Worm (Caenorhabditis elegans): ENCODE results near the gene H20E11.2.

Gene H20E11.2

DNA sequence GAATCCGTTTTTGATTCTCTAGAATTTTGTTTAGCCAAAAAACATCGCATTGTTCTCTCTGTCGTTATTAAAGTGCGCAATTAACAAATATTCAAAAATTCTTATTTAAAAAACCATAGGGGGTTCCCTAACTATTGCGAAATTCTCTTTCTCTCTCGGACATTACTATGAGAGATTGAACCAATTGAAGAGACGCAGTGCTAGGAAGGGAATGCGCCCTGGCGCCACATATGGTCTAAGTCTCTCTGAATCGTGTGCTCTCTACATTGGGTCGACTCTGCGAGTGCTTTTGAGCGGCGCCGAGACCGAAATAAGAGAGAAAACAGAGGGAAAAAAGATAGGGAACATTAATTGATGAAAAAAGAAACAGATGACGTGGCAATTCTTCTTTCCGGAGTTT, 41.7 kb upstream of the H20E11.2 start (continued):
- TF ChIP-seq fkh-4 (tag; optimal IDR thresholded peaks at IDR 0.05; ENCODE audit: borderline replicate concordance) (peak; percentile 57), nhr-19 (GFP tag; conservative IDR thresholded peaks at IDR 0.05) (peak; percentile 71), aha-1 (tag; optimal IDR thresholded peaks at IDR 0.05) (no peak), sup-37 (GFP tag; optimal IDR thresholded peaks at IDR 0.05) (peak; percentile 27), mab-9 (GFP tag; IDR thresholded peaks at IDR 0.05) (no peak), C16A3.4 (tag; optimal IDR thresholded peaks at IDR 0.05) (no peak), nhr-47 (tag; optimal IDR thresholded peaks at IDR 0.05) (peak; percentile 72), Y116A8C.19 (tag; optimal IDR thresholded peaks at IDR 0.05; ENCODE audit: borderline replicate concordance) (no peak), lin-14 (GFP tag; optimal IDR thresholded peaks at IDR 0.05) (peak; percentile 96)

DNA sequence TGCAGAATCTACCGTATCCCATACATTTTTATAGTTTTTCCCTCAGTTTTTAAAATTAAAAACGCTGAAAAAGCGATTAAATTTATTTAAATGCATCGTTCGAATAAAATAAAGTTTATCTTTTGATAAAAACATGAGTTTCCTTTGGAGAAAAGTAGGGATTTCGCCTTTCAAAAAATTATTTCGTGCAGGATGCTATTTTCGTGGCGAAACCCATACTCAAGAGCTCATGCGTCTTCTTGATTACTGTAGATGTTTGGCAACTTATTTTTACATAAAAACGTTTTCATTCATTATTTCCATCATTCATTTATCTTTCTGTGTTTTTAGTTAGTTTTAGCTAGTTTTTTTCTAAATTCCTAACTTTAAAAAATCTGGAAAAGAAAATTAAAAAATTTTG, 37.6 kb upstream of the H20E11.2 start:
- TF ChIP-seq lin-35 (GFP tag; optimal IDR thresholded peaks at IDR 0.05) (no peak), blmp-1 (tag; optimal IDR thresholded peaks at IDR 0.05) (no peak), dpl-1 (GFP tag; optimal IDR thresholded peaks at IDR 0.05) (no peak), mdl-1 (tag; optimal IDR thresholded peaks at IDR 0.05) (no peak), hlh-4 (tag; optimal IDR thresholded peaks at IDR 0.05) (no peak), lin-15B (tag; optimal IDR thresholded peaks at IDR 0.05) (no peak), snpc-4 (tag; optimal IDR thresholded peaks at IDR 0.05) (no peak), unc-30 (tag; optimal IDR thresholded peaks at IDR 0.05) (no peak), nhr-11 (tag; optimal IDR thresholded peaks at IDR 0.05) (no peak), nhr-47 (tag; optimal IDR thresholded peaks at IDR 0.05) (no peak), lin-13 (GFP tag; optimal IDR thresholded peaks at IDR 0.05) (no peak), elt-2 (tag; optimal IDR thresholded peaks at IDR 0.05) (no peak)

DNA sequence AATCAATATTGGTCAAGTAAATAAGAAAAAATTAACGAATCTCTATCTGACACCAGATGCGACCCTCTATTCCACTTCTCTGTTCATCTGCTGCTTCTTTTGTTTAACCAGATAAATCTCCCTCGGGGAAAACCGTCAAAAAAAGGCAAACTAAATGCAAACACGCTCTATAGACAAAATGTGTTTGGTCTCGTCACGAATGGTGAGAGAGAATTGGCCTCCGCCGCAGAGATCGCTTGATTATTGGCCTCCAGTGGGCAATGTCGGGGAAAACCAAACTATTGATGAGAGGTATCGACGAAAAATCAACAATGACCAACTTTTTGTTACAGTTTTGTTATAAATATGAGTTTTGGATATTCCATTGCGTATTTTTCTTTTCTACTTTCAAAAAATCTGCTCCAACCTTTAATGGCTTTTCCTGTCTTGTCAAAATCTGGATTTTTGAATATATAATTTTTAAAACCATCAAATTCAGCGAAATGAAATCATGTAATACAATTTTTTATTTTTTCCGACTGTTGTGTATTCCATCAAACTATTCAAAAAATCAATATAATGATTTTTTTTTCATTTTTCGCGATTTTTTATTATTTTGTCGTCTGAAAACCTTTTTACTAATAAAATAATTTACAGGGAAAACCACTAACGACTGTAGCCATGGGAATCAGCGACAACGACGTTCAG, 37.0 kb upstream of the H20E11.2 start, which contains the start of the genes C17H12.2 and vha-8:
Gene C17H12.2, minus strand, starts transcription at position 51 of the 687 bp plus-strand sequence.
Gene vha-8, plus strand, starts transcription at position 637 of the 687 bp plus-strand sequence.
- peak; percentile 97 for TF ChIP-seq unc-130 (tag; optimal IDR thresholded peaks at IDR 0.05)
- TF ChIP-seq efl-1 (optimal IDR thresholded peaks at IDR 0.05): peak; percentile 90 to 95
- peak; percentile 81 to 98 for TF ChIP-seq efl-1 (GFP tag; optimal IDR thresholded peaks at IDR 0.05 in 1 of 2)
- TF ChIP-seq hpl-2 (GFP tag; optimal IDR thresholded peaks at IDR 0.05): peak; percentile 64
- peak; percentile 67 for TF ChIP-seq egl-13 (tag; optimal IDR thresholded peaks at IDR 0.05)
- peak; percentile 45 for TF ChIP-seq fkh-4 (tag; optimal IDR thresholded peaks at IDR 0.05; ENCODE audit: borderline replicate concordance)
- no peak for TF ChIP-seq alr-1 (tag; optimal IDR thresholded peaks at IDR 0.05; ENCODE audit: borderline replicate concordance)
- peak; percentile 27 for TF ChIP-seq aha-1 (tag; optimal IDR thresholded peaks at IDR 0.05)
- peak; percentile 92 for TF ChIP-seq fos-1 (tag; optimal IDR thresholded peaks at IDR 0.05)
- TF ChIP-seq nhr-11 (tag; optimal IDR thresholded peaks at IDR 0.05): peak; percentile 47
- TF ChIP-seq nhr-77 (tag; optimal IDR thresholded peaks at IDR 0.05): peak; percentile 98
- TF ChIP-seq ztf-4 (tag; optimal IDR thresholded peaks at IDR 0.05): peak; percentile 79
- TF ChIP-seq tbx-2 (tag; optimal IDR thresholded peaks at IDR 0.05): peak; percentile 93
- TF ChIP-seq lin-13 (GFP tag; optimal IDR thresholded peaks at IDR 0.05): peak; percentile 93
- peak; percentile 93 for TF ChIP-seq blmp-1 (tag; optimal IDR thresholded peaks at IDR 0.05)
- TF ChIP-seq nhr-71 (tag; optimal IDR thresholded peaks at IDR 0.05): peak; percentile 96
- no peak for TF ChIP-seq nhr-28 (tag; optimal IDR thresholded peaks at IDR 0.05)
- peak; percentile 85 for TF ChIP-seq unc-86 (tag; optimal IDR thresholded peaks at IDR 0.05)
- TF ChIP-seq ceh-8 (GFP tag; optimal IDR thresholded peaks at IDR 0.05): peak; percentile 54
- TF ChIP-seq fkh-8 (tag; optimal IDR thresholded peaks at IDR 0.05): peak; percentile 88
- TF ChIP-seq tlp-1 (tag; optimal IDR thresholded peaks at IDR 0.05): no peak
- peak; percentile 63 for TF ChIP-seq F16B12.6 (tag; optimal IDR thresholded peaks at IDR 0.05)
- TF ChIP-seq egl-27 (tag; optimal IDR thresholded peaks at IDR 0.05): peak; percentile 38 to 76
- TF ChIP-seq snu-23 (GFP tag; optimal IDR thresholded peaks at IDR 0.05): peak; percentile 98
- peak; percentile 97 for TF ChIP-seq lin-14 (GFP tag; optimal IDR thresholded peaks at IDR 0.05)
- TF ChIP-seq mef-2 (tag; optimal IDR thresholded peaks at IDR 0.05): peak; percentile 66
- peak; percentile 88 for TF ChIP-seq skn-1 (tag; optimal IDR thresholded peaks at IDR 0.05)
- peak; percentile 7 for TF ChIP-seq elt-2 (tag; optimal IDR thresholded peaks at IDR 0.05)
- no peak; the same call in 1 of the 2 replicates for TF ChIP-seq ceh-88 (GFP tag; IDR thresholded peaks at IDR 0.05)
- TF ChIP-seq zag-1 (tag; optimal IDR thresholded peaks at IDR 0.05): peak; percentile 75
- TF ChIP-seq lin-39 (tag; optimal IDR thresholded peaks at IDR 0.05): peak; percentile 78
- TF ChIP-seq mep-1 (tag; optimal IDR thresholded peaks at IDR 0.05): peak; percentile 98
- TF ChIP-seq nhr-12 (tag; optimal IDR thresholded peaks at IDR 0.05): no peak
- TF ChIP-seq Y116A8C.19 (tag; optimal IDR thresholded peaks at IDR 0.05; ENCODE audit: borderline replicate concordance): no peak
- no peak for TF ChIP-seq unc-62 (GFP tag; optimal IDR thresholded peaks at IDR 0.05)
- TF ChIP-seq C16A3.4 (tag; optimal IDR thresholded peaks at IDR 0.05): peak; percentile 98
- TF ChIP-seq sox-4 (tag; optimal IDR thresholded peaks at IDR 0.05): no peak
